Worm (Caenorhabditis elegans) whole organism, late embryonic: ENCODE measurements around the gene C14C11.2.
A peak's percentile ranks its signal among the peaks of the same experiment; 100 is the strongest.
"Not testable (repeated sequence)": the region's sequence is repeated elsewhere in the genome, so short reads cannot be mapped to it uniquely, and the experiment has no call there.

ENCODE experiments used
- C08G9.2 ChIP-seq: sonication (generic microtip); optimal IDR thresholded peaks from 2 replicates; lab custom pipeline; 2016; ENCODE audit warnings: mild to moderate bottlenecking, missing genetic modification characterization, moderate library complexity, missing compliant biosample characterization
- ama-1 ChIP-seq: fragments of 150-350 bp; optimal IDR thresholded peaks from 2 replicates; lab custom pipeline; 2014
- ceh-14 ChIP-seq: sonication (generic microtip); optimal IDR thresholded peaks from 2 replicates; lab custom pipeline; 2016; ENCODE audit warnings: missing genotype, missing genetic modification characterization, missing compliant biosample characterization
- ceh-19 ChIP-seq: fragments of 200-800 bp; sonication (Bioruptor generic); optimal IDR thresholded peaks from 2 replicates; lab custom pipeline; 2018; ENCODE audit warnings: mild to moderate bottlenecking, missing genetic modification characterization, missing compliant biosample characterization
- ceh-48 ChIP-seq: sonication (generic microtip); optimal IDR thresholded peaks from 2 replicates; lab custom pipeline; 2016; ENCODE audit warnings: missing genetic modification characterization, inconsistent platforms, missing compliant biosample characterization
- ceh-6 ChIP-seq: fragments of 200-800 bp; sonication (Bioruptor generic); optimal IDR thresholded peaks from 2 replicates; lab custom pipeline; 2018; ENCODE audit warnings: mild to moderate bottlenecking, missing genetic modification characterization, missing compliant biosample characterization
- dmd-4 ChIP-seq: sonication (generic microtip); optimal IDR thresholded peaks from 2 replicates; lab custom pipeline; 2016; ENCODE audit warnings: borderline replicate concordance, missing genetic modification characterization, missing compliant biosample characterization
- elt-2 ChIP-seq: sonication (generic microtip); optimal IDR thresholded peaks from 2 replicates; lab custom pipeline; 2016; ENCODE audit warnings: missing genetic modification reagents, missing genetic modification characterization, missing compliant biosample characterization
- ets-4 ChIP-seq: sonication (generic microtip); optimal IDR thresholded peaks from 2 replicates; lab custom pipeline; 2016; ENCODE audit warnings: missing genetic modification characterization, missing compliant biosample characterization
- gmeb-2 ChIP-seq: sonication (generic microtip); optimal IDR thresholded peaks from 2 replicates; lab custom pipeline; 2016; ENCODE audit warnings: missing genetic modification characterization, inconsistent platforms, missing compliant biosample characterization
- hlh-30 ChIP-seq: sonication (generic microtip); optimal IDR thresholded peaks from 2 replicates; lab custom pipeline; 2017; ENCODE audit warnings: antibody characterized with exemption, missing genetic modification characterization, missing compliant biosample characterization; ENCODE audit not compliant: insufficient read depth
- hlh-6 ChIP-seq: sonication (generic microtip); optimal IDR thresholded peaks from 2 replicates; lab custom pipeline; 2016; ENCODE audit warnings: missing genotype, missing genetic modification characterization, missing compliant biosample characterization
- hlh-8 ChIP-seq: sonication (generic microtip); optimal IDR thresholded peaks from 2 replicates; lab custom pipeline; 2016; ENCODE audit warnings: missing genotype, missing genetic modification characterization, missing compliant biosample characterization
- lim-6 ChIP-seq: sonication (generic microtip); optimal IDR thresholded peaks from 2 replicates; lab custom pipeline; 2016; ENCODE audit warnings: missing genetic modification characterization, missing compliant biosample characterization
- lin-11 ChIP-seq: fragments of 200-800 bp; sonication (Bioruptor generic); optimal IDR thresholded peaks from 2 replicates; lab custom pipeline; 2018; ENCODE audit warnings: mild to moderate bottlenecking, missing genetic modification characterization, missing compliant biosample characterization
- nfya-1 ChIP-seq: sonication (generic microtip); optimal IDR thresholded peaks from 2 replicates; lab custom pipeline; 2017; ENCODE audit warnings: missing genetic modification characterization, mild to moderate bottlenecking, missing compliant biosample characterization, antibody characterized with exemption, moderate library complexity
- pat-9 ChIP-seq: fragments of 200-800 bp; sonication (Bioruptor generic); optimal IDR thresholded peaks from 2 replicates; lab custom pipeline; 2018; ENCODE audit warnings: mild to moderate bottlenecking, missing genetic modification characterization, moderate library complexity, missing compliant biosample characterization
- pax-1 ChIP-seq: fragments of 150-350 bp; optimal IDR thresholded peaks from 2 replicates; lab custom pipeline; 2014; ENCODE audit warnings: missing biosample characterization, missing genetic modification characterization
- pros-1 ChIP-seq: fragments of 150-350 bp; optimal IDR thresholded peaks from 2 replicates; lab custom pipeline; 2014; ENCODE audit warnings: missing biosample characterization, missing genetic modification reagents, missing genetic modification characterization
- sdc-2 ChIP-seq: sonication (generic microtip); optimal IDR thresholded peaks from 2 replicates; lab custom pipeline; 2016; ENCODE audit warnings: missing genotype, missing genetic modification characterization, missing compliant biosample characterization
- sox-2 ChIP-seq: fragments of 200-800 bp; sonication (Bioruptor generic); IDR thresholded peaks from 2 replicates; pipeline ENCODE4 v1.3.6; 2022; ENCODE audit warnings: missing genetic modification reagents, missing genetic modification characterization, missing compliant biosample characterization
- sox-4 ChIP-seq: sonication (generic microtip); optimal IDR thresholded peaks from 2 replicates; lab custom pipeline; 2017; ENCODE audit warnings: mild to moderate bottlenecking, missing genetic modification characterization, inconsistent platforms, missing compliant biosample characterization
- syd-9 ChIP-seq: sonication (generic microtip); optimal IDR thresholded peaks from 2 replicates; lab custom pipeline; 2016; ENCODE audit warnings: mild to moderate bottlenecking, missing genetic modification characterization, moderate library complexity, missing compliant biosample characterization
- tbx-2 ChIP-seq: sonication (generic microtip); optimal IDR thresholded peaks from 2 replicates; lab custom pipeline; 2016; ENCODE audit warnings: missing genetic modification characterization, missing compliant biosample characterization
- ttx-3 ChIP-seq: sonication (generic microtip); optimal IDR thresholded peaks from 2 replicates; lab custom pipeline; 2016; ENCODE audit warnings: missing genetic modification reagents, missing genetic modification characterization, missing compliant biosample characterization
- unc-3 ChIP-seq, 2 experiments: fragments of 200-800 bp in 1 of 2; sonication (Bioruptor generic) in 1 of 2; sonication (generic microtip) in 1 of 2; conservative IDR thresholded peaks in 1 of 2; optimal IDR thresholded peaks in 1 of 2; 2 replicates each; pipeline versions ENCODE4 v1.3.6 to Lab custom; 2016 to 2022; ENCODE audit warnings: missing compliant biosample characterization in 2 of 2, missing genetic modification characterization in 2 of 2, missing genetic modification reagents in 1 of 2
- unc-55 ChIP-seq: sonication (generic microtip); optimal IDR thresholded peaks from 2 replicates; lab custom pipeline; 2017; ENCODE audit warnings: missing biosample characterization, missing genetic modification reagents, missing genetic modification characterization
- unc-86 ChIP-seq: sonication (generic microtip); optimal IDR thresholded peaks from 2 replicates; lab custom pipeline; 2016; ENCODE audit warnings: missing genetic modification characterization, missing compliant biosample characterization
- zip-5 ChIP-seq: sonication (generic microtip); optimal IDR thresholded peaks from 2 replicates; lab custom pipeline; 2016; ENCODE audit warnings: missing genetic modification characterization, missing compliant biosample characterization
- ztf-16 ChIP-seq: sonication (generic microtip); optimal IDR thresholded peaks from 2 replicates; lab custom pipeline; 2017; ENCODE audit warnings: missing genetic modification characterization, missing compliant biosample characterization

Gene C14C11.2

DNA sequence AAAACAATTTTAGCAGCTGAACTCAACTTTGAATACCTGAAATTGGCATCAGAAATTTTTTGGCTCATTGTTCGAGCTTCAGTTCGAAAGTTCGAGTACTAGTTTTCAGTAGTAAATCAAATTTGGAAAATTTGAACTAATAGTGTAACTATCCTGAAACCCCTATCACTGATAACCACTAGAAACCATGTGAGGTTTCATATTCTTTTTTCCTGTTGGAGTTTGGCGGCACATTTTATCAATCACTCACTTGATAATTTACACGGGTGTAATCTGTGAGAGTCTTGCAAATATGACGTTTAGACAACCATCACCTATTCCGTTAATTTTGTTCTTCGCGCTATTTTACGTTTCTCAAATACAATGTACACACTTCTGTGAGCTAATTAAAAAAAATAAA lies 13.6 kb upstream of the C14C11.2 start, which contains the start of gene C14C11.4:
Gene C14C11.4, plus strand, starts transcription at position 252 of the 400 bp plus-strand sequence.
- TF ChIP-seq gmeb-2 (tag; lab: Kevin White, UChicago) (no peak), ttx-3 (tag; lab: Kevin White, UChicago) (no peak), pros-1 (no peak), ceh-19 (GFP tag; lab: Kevin White, UChicago) (no peak), lim-6 (tag; lab: Kevin White, UChicago) (no peak), C08G9.2 (tag; lab: Kevin White, UChicago) (no peak), ceh-14 (no peak), pat-9 (tag; lab: Kevin White, UChicago) (no peak), sox-2 (GFP tag; lab: Robert Waterston, UW) (no peak), hlh-8 (tag; lab: Kevin White, UChicago) (no peak), ztf-16 (no peak)

DNA sequence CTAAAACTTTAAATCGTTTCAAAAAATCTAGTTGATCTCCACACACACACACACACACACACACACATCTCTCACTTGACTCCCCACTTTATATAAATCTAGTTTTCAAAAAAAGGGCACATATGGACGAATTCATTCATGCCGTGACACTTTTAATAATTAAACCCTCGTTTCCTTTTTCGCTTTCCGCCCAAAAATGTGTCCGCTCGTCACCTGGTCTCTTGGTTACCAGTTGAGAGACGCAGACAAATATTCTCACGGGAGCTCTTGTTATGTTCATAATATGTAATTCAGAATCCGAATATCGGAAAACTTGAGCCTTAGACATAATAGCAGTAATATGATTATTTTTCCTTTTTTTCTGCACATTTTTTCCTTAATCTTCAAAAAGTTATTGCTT lies 9.1 kb upstream of the C14C11.2 start:
- TF ChIP-seq unc-3 (GFP tag; conservative IDR thresholded peaks at IDR 0.05; lab: Robert Waterston, UW) (no peak), unc-3 (tag; optimal IDR thresholded peaks at IDR 0.05; lab: Kevin White, UChicago) (no peak), hlh-30 (tag; lab: Kevin White, UChicago) (peak; percentile 19)

DNA sequence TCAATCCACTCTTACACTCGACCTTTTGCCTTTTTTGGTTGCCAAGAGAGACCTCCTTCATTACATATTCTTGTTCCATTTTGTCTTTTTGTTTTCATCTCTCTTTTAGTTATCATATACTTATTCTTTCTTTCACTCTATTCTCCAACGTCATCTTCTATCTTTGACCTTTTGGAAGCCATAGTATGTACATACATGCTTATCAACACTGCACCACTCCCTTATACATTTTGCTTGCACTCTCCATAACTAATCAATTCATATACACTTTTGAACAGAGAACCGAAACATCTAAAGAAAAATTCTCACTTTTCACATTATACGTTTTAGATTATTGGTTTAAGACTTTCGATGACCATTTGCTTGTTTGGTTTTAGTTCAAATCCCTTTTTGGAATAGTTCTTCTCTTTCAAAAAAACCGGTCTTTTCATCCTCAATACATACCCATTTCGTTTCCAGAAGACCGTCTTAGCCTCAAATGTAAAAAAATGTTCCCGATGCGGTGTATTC lies 6.9 kb upstream of the C14C11.2 start, which contains the start of gene hex-2:
Gene hex-2, plus strand, starts transcription at position 460 of the 510 bp plus-strand sequence.
- TF ChIP-seq sox-2 (GFP tag; lab: Robert Waterston, UW), result no peak
- TF ChIP-seq elt-2 (tag; lab: Kevin White, UChicago), result peak; percentile 17
- TF ChIP-seq, all 69 proteins: peak for 1

DNA sequence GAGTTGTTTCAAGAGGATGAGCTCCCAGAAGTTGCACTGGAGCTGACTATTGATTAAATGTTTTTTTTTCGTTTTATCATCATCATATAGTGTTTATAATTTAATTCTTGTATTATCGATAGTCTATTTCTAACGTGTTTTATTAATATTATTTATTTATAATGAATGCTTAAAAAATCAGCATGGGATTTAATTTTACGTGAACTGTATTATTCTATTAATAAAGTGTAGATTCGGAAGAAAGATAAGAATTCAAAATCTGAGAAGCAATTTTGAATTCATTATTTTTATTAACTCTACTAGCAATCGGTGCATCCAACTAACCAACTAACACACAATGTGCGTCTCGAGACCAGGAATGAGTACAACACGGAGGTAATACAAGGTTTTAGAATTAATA lies 2.4 kb downstream of the C14C11.2 start, which contains the start of gene C14C11.1:
Gene C14C11.1, plus strand, starts transcription at position 301 of the 400 bp plus-strand sequence.
- TF ChIP-seq zip-5 (tag; lab: Kevin White, UChicago); pat-9 (tag; lab: Kevin White, UChicago); syd-9: not testable (repeated sequence)

DNA sequence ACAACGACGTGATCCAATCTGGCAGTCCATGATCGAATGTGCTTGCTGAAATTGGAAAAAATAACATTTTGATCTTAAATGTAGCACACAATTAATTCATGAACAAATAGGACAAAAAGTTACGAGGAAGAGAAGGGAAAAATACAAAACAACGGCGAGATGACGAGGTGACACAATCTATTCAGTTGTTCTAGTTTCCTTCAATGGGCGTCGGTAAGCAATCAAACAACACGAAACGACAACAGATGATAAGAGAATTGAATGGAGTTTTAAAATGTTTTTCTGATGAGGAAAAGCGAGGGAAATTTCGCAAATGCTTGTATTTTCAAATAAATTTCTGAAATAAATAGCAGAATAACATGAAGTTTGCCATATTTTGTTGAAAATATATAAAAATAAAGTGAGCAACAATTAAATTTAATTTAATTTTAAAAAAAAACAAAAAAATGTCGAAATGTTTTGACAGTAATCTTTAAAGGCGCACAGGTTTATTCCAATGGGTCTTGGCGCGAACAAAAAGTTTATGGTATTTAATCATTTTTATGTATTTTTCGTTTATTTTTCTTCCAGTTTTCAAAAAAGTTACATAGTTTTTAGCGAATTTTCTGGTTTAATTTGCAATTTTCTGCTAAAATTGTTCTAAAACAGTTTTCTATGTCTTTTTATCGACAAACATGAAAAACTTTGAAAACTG lies 5.2 kb downstream of the C14C11.2 start, which contains the start of gene C14C11.7:
Gene C14C11.7, minus strand, starts transcription at position 51 of the 694 bp plus-strand sequence.
- TF ChIP-seq hlh-6 (tag; lab: Kevin White, UChicago) (no peak), ceh-48 (tag; lab: Kevin White, UChicago) (no peak), sdc-2 (tag; lab: Kevin White, UChicago) (no peak), lim-6 (tag; lab: Kevin White, UChicago) (no peak), ama-1 (no peak), lin-11 (no peak), dmd-4 (tag; lab: Kevin White, UChicago) (no peak), ceh-6 (GFP tag; lab: Kevin White, UChicago) (no peak), nfya-1 (tag; lab: Kevin White, UChicago) (no peak), ets-4 (no peak), ttx-3 (tag; lab: Kevin White, UChicago) (no peak), gmeb-2 (tag; lab: Kevin White, UChicago) (no peak), tbx-2 (tag; lab: Kevin White, UChicago) (no peak), pax-1 (tag; lab: Kevin White, UChicago) (no peak), unc-86 (tag; lab: Kevin White, UChicago) (no peak), sox-4 (no peak), unc-55 (GFP tag; lab: Kevin White, UChicago) (no peak)
